Fruit fly (Drosophila melanogaster) whole organism, larva: Measurements from ENCODE around the gene sti.

Experiments used
- noc ChIP-seq: fragments of 200-800 bp; sonication (Bioruptor generic); optimal IDR thresholded peaks from 3 replicates; lab custom pipeline; 2019; ENCODE audit warnings: missing biosample characterization, mild to moderate bottlenecking, missing genetic modification characterization, moderate library complexity

The sti gene

DNA sequence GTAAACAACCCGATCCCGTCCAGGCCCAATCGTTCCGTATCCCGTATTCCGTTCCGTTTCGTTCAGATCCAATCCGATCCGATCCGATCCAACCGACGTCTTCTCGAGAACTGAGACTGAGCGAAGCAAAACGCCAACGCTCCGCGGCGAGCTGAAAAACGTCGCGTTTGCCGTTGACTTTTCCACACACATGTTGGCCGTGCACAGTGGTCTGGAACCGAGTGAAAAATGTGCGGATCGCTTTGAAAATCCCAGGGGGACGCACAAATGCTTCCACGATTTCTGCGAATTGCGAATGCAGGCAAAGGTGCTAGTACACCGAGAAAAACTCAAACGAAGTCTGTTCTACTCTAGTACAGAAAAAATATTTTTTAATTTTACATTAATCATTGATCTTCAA is 29.7 kb downstream of the sti start, which contains the start of gene CG10663:
Gene CG10663, minus strand, starts transcription at position 88 of the 400 bp plus-strand sequence.
- TF ChIP-seq noc: no peak

DNA sequence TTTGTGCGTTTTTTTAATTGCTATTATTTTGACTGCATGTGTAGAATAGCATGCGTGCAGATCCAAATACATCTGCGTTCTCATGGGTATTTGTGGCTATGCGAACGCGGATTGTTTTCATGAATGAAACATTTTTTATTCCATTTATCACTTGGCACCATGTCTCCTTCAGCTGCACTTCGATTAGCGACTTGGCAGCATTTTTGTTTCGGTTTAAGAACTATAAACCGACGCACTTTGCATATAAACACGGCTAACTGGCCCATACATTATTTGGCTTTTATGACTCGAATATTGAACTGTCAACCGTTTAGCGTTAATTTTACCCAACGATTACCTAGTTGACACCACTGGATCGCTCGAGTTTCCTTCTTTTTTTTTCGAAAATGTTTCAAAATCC is 30.2 kb downstream of the sti start:
- no peak for TF ChIP-seq noc

DNA sequence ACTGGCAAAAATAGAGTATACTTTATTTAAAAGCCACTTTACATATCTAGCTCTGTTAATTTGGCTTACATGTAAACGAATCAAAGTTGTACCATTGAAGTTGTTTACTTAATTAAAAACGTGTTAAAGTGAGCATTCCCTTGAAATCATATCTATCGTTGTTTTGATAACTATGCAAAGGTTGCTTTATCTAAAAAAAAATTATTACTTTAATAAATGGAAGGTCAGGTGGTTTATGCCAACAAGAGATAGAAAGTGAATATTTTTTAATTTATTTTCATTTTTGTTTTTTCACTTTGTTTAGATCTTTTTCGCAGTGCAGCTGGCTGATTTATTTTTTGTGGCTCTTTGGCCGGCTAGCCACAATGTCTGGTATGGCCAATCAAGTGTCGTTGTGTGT is 31.7 kb downstream of the sti start:
- peak; percentile 9 for TF ChIP-seq noc

DNA sequence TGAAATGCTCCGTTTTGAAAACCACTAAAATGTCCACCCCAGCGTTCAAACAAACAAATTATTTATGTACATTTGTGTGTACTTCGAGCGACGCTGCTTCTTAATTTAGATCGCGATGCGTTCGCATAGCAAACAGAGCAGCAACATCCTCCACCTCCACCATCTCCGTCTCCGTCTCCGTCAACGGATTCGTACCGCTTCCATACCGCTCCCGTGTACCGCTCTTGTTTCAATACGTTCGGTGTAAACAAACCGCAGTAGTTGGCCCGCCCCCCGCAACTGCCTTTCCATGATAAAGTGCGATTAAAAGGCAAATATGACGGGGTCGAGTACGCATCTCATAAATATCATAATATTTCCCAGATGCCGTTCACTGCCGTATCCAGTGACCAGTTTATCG is 32.4 kb downstream of the sti start, which contains the start of gene CG33725:
Gene CG33725, plus strand, starts transcription at position 364 of the 400 bp plus-strand sequence.
- TF ChIP-seq noc: no peak

DNA sequence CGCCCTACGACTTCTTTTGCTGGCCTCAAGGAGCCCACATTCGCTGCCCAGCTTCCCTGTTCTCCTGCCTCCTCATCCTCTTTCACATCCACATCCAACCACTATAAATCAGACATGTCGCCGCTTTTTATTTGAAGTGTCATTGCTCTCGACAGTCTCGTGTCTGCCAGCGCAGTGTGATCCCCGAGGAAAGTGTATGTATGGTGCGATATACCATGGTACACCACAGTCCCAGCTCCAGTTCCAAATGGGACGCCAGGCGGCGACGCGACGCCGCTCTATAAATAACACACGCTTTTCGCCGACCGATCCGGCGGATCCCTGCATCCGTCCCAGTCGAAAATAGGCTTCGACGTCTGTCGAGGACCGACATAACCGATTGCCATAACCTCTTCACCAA is 36.4 kb downstream of the sti start:
- TF ChIP-seq noc: no peak

DNA sequence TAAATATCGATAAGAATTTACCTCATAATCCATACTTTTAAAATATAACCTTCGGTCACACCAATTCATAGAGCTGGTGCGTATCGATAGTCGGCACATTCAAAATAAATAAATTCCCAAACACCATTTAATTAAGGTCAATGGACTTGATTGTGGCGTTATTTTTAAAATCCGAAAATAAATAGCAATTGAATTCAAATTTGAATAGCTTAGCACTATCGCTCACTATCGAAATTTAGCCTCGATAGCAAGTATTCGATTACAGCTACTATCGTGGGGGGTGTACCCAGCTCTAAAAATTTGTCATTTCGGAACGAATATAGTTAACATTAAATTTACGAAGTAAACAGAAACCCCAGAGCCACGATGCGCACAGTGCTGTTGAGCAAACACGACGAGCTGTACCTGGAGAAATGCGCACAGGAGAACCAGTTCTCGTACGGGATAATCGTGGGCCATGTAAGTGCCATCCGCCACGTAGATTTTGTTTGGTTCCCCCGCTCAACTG is 43.1 kb downstream of the sti start, which contains the start of gene CG10616:
Gene CG10616, plus strand, starts transcription at position 258 of the 508 bp plus-strand sequence.
- TF ChIP-seq noc: no peak

DNA sequence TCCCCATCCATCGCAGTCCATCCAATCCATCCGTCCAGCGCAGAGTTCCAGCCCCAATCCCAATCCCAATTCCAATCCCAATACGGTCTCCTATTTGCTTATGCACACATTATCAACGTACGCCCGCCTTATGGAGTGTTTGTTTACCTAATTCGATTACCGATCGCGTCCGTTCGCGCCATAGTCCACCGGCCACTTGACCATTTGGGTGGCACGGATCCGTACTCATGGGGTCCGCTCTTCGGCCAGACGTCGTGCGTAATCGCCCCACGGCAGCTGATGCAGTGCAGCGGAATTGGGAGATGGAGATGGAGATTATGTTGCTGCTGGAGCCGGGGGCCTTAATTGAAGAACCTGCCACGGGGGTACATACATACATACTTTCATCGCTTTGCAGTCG is 44.1 kb downstream of the sti start:
- TF ChIP-seq noc: no peak

DNA sequence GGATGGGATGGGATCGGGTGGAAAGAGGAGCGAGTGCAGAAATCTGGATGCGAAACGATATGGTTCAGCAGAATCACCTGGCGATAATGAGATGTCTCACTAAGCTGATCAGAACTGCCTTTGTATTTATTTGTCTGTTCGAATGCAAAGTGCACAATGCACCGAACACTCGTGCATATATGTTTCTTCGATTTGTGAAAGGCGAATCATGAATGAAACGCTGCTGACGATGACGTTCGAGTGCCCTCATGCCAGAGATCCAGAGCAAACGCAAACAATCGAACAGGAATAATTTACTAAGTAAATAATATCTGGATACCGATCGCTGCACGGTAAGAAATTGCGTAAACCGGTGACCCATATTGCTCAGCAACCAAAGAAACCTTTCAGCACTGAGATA is 44.9 kb downstream of the sti start, which contains the start of gene CG32102:
Gene CG32102, minus strand, starts transcription at position 101 of the 400 bp plus-strand sequence.
- no peak for TF ChIP-seq noc

DNA sequence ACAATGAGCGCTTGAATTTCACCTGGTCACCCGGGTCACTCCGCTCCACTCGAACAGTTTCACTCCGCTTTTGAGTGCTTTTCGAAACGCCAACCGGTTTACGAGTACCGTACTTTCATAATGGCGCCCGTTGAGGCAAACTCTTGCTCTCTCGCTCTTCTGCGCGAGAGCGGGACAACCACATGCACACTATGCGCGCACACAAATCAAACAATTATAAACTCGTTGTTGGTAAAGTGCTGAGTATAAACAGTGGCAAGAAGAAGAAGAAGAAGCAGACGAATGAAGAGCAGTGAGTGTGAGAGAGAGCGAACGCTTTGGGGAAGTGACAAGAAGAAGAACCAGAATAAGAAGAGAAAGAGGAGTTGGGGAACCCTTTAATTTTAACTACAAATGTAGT is 46.6 kb downstream of the sti start, which contains the start of gene eyg:
Gene eyg, minus strand, starts transcription at position 6 of the 400 bp plus-strand sequence.
- TF ChIP-seq noc: no peak

DNA sequence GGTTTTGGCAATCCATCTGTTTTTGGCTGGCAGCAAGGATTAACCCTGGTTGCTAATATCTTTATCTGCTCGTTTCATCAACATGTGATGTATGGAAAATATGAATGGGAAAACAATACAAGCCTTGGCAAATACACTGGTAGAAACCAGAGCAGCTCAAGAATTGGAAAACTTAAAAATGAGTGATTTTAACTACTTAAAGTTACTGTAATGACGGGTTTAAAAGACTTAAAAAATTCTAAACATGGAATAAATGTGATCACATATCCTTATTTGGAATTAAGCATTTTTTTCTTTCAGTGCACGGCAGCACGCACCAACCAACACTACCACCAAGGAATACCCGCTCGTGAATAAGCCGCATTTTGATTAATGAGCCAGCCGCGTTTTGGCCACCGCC is 49.4 kb downstream of the sti start:
- TF ChIP-seq noc: no peak

DNA sequence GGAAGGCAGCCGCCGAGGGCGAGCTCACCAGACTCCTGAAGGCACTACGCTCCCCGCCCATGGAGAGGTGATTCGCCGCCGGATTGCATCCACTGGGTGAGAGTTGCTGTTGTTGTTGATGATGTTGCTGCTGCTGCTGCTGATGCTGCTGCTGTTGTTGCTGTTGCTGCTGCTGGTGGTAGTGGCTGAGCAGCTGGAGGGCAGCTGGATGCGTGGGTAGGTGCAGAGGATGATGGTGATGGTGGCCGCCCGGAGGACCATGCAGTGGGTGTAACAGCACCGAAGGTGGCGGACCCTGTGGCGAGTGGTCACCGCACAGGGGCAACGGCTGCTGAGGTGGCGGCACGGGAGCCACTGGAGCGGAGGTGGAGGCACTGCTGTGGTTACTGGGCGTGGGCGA is 51.0 kb downstream of the sti start:
- no peak for TF ChIP-seq noc

DNA sequence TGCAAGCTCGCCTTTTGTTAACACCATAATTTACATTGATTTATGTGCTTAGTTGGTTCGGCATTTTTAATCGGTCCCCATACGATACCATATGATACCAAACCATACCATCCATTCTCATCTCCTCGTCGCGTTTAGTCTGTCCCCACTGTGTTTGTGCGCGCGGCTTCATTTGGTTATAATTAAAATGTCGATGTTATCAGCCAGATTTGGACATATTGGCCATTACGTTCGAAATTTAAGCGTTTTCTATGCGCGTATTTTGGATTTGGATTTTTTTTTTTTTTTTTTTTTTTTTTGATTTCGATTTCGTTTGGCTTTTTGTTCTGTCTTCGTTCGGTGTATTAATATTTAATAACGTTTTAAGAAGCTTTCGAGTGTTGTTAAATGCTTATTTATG is 52.7 kb downstream of the sti start:
- peak; percentile 14 for TF ChIP-seq noc
